Worm (Caenorhabditis elegans) whole organism, L4/young adult: ENCODE data around the gene B0403.3.

Source experiments
- W03F9.2 ChIP-seq: fragments of 150-350 bp; optimal IDR thresholded peaks from 2 replicates; lab custom pipeline; 2014; ENCODE audit warnings: missing biosample characterization, missing genetic modification characterization
- dao-5 ChIP-seq: sonication (generic microtip); optimal IDR thresholded peaks from 2 replicates; lab custom pipeline; 2016; ENCODE audit warnings: missing genotype, missing genetic modification characterization, moderate library complexity, missing compliant biosample characterization
- him-1 ChIP-seq: sonication (generic microtip); optimal IDR thresholded peaks from 2 replicates; lab custom pipeline; 2016; ENCODE audit warnings: missing genotype, missing genetic modification reagents, missing genetic modification characterization, missing compliant biosample characterization

The B0403.3 gene

ce11 chrX:7061265-7061664, 1.9 kb downstream of the B0403.3 start:
- TF ChIP-seq W03F9.2 (tag; lab: Kevin White, UChicago) (no peak), him-1 (no peak), dao-5 (tag; lab: Kevin White, UChicago) (no peak)

DNA sequence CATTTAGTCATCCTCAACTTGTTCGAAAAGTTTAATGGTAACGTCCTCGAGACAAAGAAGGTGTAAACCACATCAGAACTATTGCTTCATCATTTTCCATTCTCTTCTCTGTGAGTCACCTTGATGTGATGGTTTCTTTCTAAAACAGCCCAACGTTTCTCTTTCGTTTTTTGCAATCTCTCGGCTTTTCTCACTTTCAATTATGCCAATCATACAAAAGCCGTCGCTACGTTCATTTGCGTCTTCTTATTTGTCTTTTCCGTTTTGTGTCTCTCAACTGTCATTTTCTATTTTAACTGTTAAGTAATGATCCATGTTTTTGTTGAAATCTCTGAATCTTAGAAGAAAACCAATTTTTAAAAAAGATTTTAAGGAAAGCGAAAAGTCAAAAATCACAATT, 5.8 kb downstream of the B0403.3 start, which contains the start of gene B0403.5:
TSS of gene B0403.5 (plus strand) at position 368 of the 400 bp plus-strand sequence.
- no peak for TF ChIP-seq dao-5 (tag; lab: Kevin White, UChicago)

DNA sequence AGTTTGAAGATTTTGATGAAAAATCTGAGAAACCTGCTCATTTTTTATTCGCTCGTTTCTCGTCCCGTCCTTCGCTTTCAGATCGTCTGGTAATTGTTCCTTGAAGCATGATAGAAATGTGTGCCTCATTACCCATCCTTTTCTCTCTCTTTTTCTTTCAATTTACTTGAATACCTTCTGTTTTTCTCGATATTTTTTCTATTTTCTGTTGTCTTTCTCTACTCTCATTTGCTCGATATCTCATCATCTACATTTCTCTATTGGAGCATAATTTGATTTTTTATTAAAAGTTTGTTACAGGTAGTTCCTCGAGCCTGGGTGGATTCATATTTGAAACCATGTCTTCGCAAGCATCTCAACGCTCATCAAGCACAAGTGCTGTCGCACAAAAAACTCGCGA, 12.8 kb downstream of the B0403.3 start, which contains the start of gene ubc-17:
TSS of gene ubc-17 (plus strand) at position 301 of the 400 bp plus-strand sequence.
- TF ChIP-seq him-1: no peak
- TF ChIP-seq W03F9.2 (tag; lab: Kevin White, UChicago): no peak
- no peak for TF ChIP-seq dao-5 (tag; lab: Kevin White, UChicago)

ce11 chrX:7040760-7041159, 22.4 kb downstream of the B0403.3 start:
- no peak for TF ChIP-seq him-1
- TF ChIP-seq W03F9.2 (tag; lab: Kevin White, UChicago): no peak

- no peak for TF ChIP-seq dao-5 (tag; lab: Kevin White, UChicago)
- TF ChIP-seq W03F9.2 (tag; lab: Kevin White, UChicago): no peak
- TF ChIP-seq him-1: no peak
These were observed 25.1 kb downstream of the B0403.3 start for ce11 chrX:7037998-7038397.

DNA sequence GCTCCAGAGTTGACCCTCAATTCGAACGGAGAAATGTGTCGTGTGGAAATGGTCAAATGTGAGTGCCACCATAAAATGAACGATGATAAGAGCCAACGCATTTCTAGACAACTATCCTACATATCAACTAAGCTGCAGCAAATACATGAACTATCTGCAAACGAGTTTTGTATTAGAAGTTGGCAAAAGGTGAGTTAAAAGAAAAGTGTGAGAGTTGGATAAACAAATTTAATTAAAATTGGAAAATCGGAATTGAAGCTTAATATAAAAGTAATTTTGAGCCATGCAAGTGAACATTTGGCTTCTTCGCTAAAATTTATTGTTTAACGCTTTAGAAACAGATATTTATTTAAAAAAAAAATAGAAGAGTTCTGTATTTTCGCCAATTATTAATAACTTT, 27.2 kb downstream of the B0403.3 start, which contains the start of gene cest-19:
TSS of gene cest-19 (minus strand) at position 101 of the 400 bp plus-strand sequence.
- TF ChIP-seq dao-5 (tag; lab: Kevin White, UChicago) (no peak), W03F9.2 (tag; lab: Kevin White, UChicago) (no peak), him-1 (no peak)

ce11 chrX:7033716-7034270, 29.3 kb downstream of the B0403.3 start:
- TF ChIP-seq W03F9.2 (tag; lab: Kevin White, UChicago) (no peak), dao-5 (tag; lab: Kevin White, UChicago) (no peak), him-1 (no peak)

ce11 chrX:7028836-7029235, 34.3 kb downstream of the B0403.3 start, which contains the start of gene flp-26:
TSS of gene flp-26 (plus strand) at chrX:7029136.
- TF ChIP-seq W03F9.2 (tag; lab: Kevin White, UChicago) (no peak), him-1 (no peak), dao-5 (tag; lab: Kevin White, UChicago) (no peak)

DNA sequence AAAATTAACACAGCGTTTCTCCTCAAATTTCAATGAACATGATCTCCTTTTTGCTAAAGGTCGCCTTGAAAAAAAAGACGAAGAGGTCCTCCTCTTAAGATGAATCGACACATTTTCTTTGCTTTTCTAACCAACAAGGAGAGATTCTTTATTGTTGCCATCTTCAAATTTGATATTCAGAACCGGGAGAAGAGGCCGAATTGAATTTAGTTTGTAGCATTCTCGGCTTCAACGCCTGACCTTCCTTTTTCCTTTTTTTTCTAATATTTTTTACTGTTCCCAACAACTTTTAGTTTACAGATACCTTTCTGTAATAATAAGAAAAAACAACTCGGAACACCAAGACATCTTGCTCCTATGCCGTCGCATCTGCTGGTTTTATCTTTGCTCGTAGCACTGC, 43.4 kb downstream of the B0403.3 start, which contains the start of gene cah-5:
TSS of gene cah-5 (plus strand) at position 301 of the 400 bp plus-strand sequence.
- no peak for TF ChIP-seq him-1
- TF ChIP-seq dao-5 (tag; lab: Kevin White, UChicago): no peak
- no peak for TF ChIP-seq W03F9.2 (tag; lab: Kevin White, UChicago)
